Fruit fly (Drosophila melanogaster) whole organism, embryonic: ENCODE results near the gene RpLP1.

ENCODE experiments used
- Asciz ChIP-seq: fragments of 200-800 bp; sonication (Bioruptor generic); optimal IDR thresholded peaks from 2 replicates; lab custom pipeline; 2017; ENCODE audit warnings: missing biosample characterization, mild to moderate bottlenecking, missing genetic modification characterization, missing genetic modification reagents
- Atf6 ChIP-seq: fragments of 200-800 bp; sonication (Bioruptor generic); IDR thresholded peaks from 2 replicates; pipeline ENCODE4 v1.3.6; 2022; ENCODE audit warnings: missing biosample characterization, missing genetic modification characterization
- CG10274 ChIP-seq: fragments of 200-800 bp; sonication (Bioruptor generic); optimal IDR thresholded peaks from 3 replicates; lab custom pipeline; 2017; ENCODE audit warnings: missing biosample characterization, mild to moderate bottlenecking, missing genetic modification characterization
- CG12155 ChIP-seq: fragments of 200-800 bp; sonication (Bioruptor generic); optimal IDR thresholded peaks from 3 replicates; lab custom pipeline; 2016; ENCODE audit warnings: missing biosample characterization, missing genetic modification characterization
- CG12299 ChIP-seq: fragments of 200-800 bp; sonication (Bioruptor generic); optimal IDR thresholded peaks from 2 replicates; lab custom pipeline; 2018; ENCODE audit warnings: missing biosample characterization, mild to moderate bottlenecking, missing genetic modification characterization
- CG15601 ChIP-seq: fragments of 200-800 bp; sonication (Bioruptor generic); optimal IDR thresholded peaks from 3 replicates; lab custom pipeline; 2019; ENCODE audit warnings: missing biosample characterization, mild to moderate bottlenecking, missing genetic modification characterization, moderate library complexity
- CG1603 ChIP-seq: fragments of 200-800 bp; sonication (Bioruptor generic); optimal IDR thresholded peaks from 2 replicates; lab custom pipeline; 2019; ENCODE audit warnings: missing biosample characterization, mild to moderate bottlenecking, missing genetic modification characterization, moderate library complexity
- CG1647 ChIP-seq: fragments of 200-800 bp; sonication (Bioruptor generic); optimal IDR thresholded peaks from 3 replicates; lab custom pipeline; 2016; ENCODE audit warnings: missing biosample characterization, missing genetic modification characterization
- CG2202 ChIP-seq: fragments of 200-800 bp; sonication (Bioruptor generic); optimal IDR thresholded peaks from 2 replicates; lab custom pipeline; 2018; ENCODE audit warnings: missing biosample characterization, mild to moderate bottlenecking, missing genetic modification characterization
- CG2678 ChIP-seq: fragments of 200-800 bp; sonication (Bioruptor generic); optimal IDR thresholded peaks from 3 replicates; lab custom pipeline; 2019; ENCODE audit warnings: missing biosample characterization, mild to moderate bottlenecking, missing genetic modification characterization, moderate library complexity
- CG4730 ChIP-seq: fragments of 200-800 bp; sonication (Bioruptor generic); IDR thresholded peaks from 2 replicates; pipeline ENCODE4 v1.3.6; 2022; ENCODE audit warnings: missing biosample characterization, missing genetic modification characterization
- CG6654 ChIP-seq: fragments of 200-800 bp; sonication (Bioruptor generic); optimal IDR thresholded peaks from 2 replicates; lab custom pipeline; 2017; ENCODE audit warnings: missing biosample characterization, mild to moderate bottlenecking, missing genetic modification characterization
- CG6813 ChIP-seq: fragments of 200-800 bp; sonication (Bioruptor generic); optimal IDR thresholded peaks from 2 replicates; lab custom pipeline; 2017; ENCODE audit warnings: missing biosample characterization, missing genetic modification characterization, mild to moderate bottlenecking, moderate library complexity, missing genetic modification reagents
- CG8290 ChIP-seq, 3 experiments: fragments of 200-800 bp; sonication (Bioruptor generic); optimal IDR thresholded peaks; 2 replicates each; lab custom pipeline; 2016 to 2019; ENCODE audit warnings: missing biosample characterization in 3 of 3, missing genetic modification characterization in 3 of 3, mild to moderate bottlenecking in 2 of 3, moderate library complexity in 1 of 3
- CrebB ChIP-seq: fragments of 200-800 bp; sonication (Bioruptor generic); optimal IDR thresholded peaks from 3 replicates; lab custom pipeline; 2018; ENCODE audit warnings: missing biosample characterization, mild to moderate bottlenecking, missing genetic modification characterization
- Fer1 ChIP-seq: fragments of 200-800 bp; sonication (Bioruptor generic); optimal IDR thresholded peaks from 2 replicates; lab custom pipeline; 2017; ENCODE audit warnings: missing biosample characterization, mild to moderate bottlenecking, missing genetic modification characterization
- Fer2 ChIP-seq: fragments of 200-800 bp; sonication (Bioruptor generic); optimal IDR thresholded peaks from 2 replicates; lab custom pipeline; 2018; ENCODE audit warnings: missing biosample characterization, mild to moderate bottlenecking, missing genetic modification characterization, moderate library complexity
- Hmr ChIP-seq: fragments of 200-800 bp; sonication (Bioruptor generic); optimal IDR thresholded peaks from 3 replicates; lab custom pipeline; 2017; ENCODE audit warnings: mild to moderate bottlenecking, missing biosample characterization, missing genetic modification reagents, missing genetic modification characterization
- MBD-R2 ChIP-seq: fragments of 200-800 bp; sonication (Bioruptor generic); IDR thresholded peaks from 2 replicates; pipeline ENCODE4 v1.3.6; 2022; ENCODE audit warnings: missing biosample characterization, missing genetic modification characterization
- MTF-1 ChIP-seq: fragments of 200-800 bp; sonication (Bioruptor generic); optimal IDR thresholded peaks from 2 replicates; lab custom pipeline; 2018; ENCODE audit warnings: missing biosample characterization, mild to moderate bottlenecking, missing genetic modification characterization, borderline replicate concordance
- Med ChIP-seq: fragments of 200-800 bp; sonication (Bioruptor generic); peaks from one replicate; lab custom pipeline; 2016; ENCODE audit warnings: missing biosample characterization, missing genetic modification characterization, mild to moderate bottlenecking, inconsistent platforms, moderate library complexity
- Meics ChIP-seq: fragments of 200-800 bp; sonication (Bioruptor generic); optimal IDR thresholded peaks from 2 replicates; lab custom pipeline; 2017; ENCODE audit warnings: missing biosample characterization, mild to moderate bottlenecking, missing genetic modification characterization
- Mrtf ChIP-seq: fragments of 200-800 bp; sonication (Bioruptor generic); IDR thresholded peaks from 3 replicates; pipeline ENCODE4 v1.3.6; 2022; ENCODE audit warnings: missing biosample characterization, missing genetic modification characterization
- Myb ChIP-seq: fragments of 200-800 bp; sonication (Bioruptor generic); optimal IDR thresholded peaks from 2 replicates; lab custom pipeline; 2016; ENCODE audit warnings: missing biosample characterization, missing genetic modification characterization
- PHDP ChIP-seq: fragments of 200-800 bp; sonication (Bioruptor generic); optimal IDR thresholded peaks from 3 replicates; lab custom pipeline; 2018; ENCODE audit warnings: missing biosample characterization, mild to moderate bottlenecking, missing genetic modification characterization, moderate library complexity
- Rx ChIP-seq: fragments of 200-800 bp; sonication (Bioruptor generic); IDR thresholded peaks from 2 replicates; pipeline ENCODE4 v1.3.6; 2022; ENCODE audit warnings: missing biosample characterization, missing genetic modification characterization
- Six4 ChIP-seq: fragments of 200-800 bp; sonication (Bioruptor generic); optimal IDR thresholded peaks from 2 replicates; lab custom pipeline; 2016; ENCODE audit warnings: missing biosample characterization, missing genetic modification characterization
- Sox100B ChIP-seq: fragments of 200-800 bp; sonication (Bioruptor generic); optimal IDR thresholded peaks from 3 replicates; lab custom pipeline; 2018; ENCODE audit warnings: missing biosample characterization, mild to moderate bottlenecking, missing genetic modification characterization
- Trl ChIP-seq, 3 experiments: fragments of >200 bp in 2 of 3; fragments of 200-800 bp in 1 of 3; sonication (Bioruptor generic) in 1 of 3; optimal IDR thresholded peaks; 2 replicates in 1 of 3; 3 replicates in 2 of 3; lab custom pipeline; 2016 to 2017; ENCODE audit warnings: missing biosample characterization in 1 of 3, missing genetic modification characterization in 1 of 3
- az2 ChIP-seq: fragments of 200-800 bp; sonication (Bioruptor generic); optimal IDR thresholded peaks from 3 replicates; lab custom pipeline; 2016; ENCODE audit warnings: missing biosample characterization, missing genetic modification characterization
- bsh ChIP-seq, 2 experiments: fragments of 200-800 bp; sonication (Bioruptor generic); optimal IDR thresholded peaks; 2 replicates each; lab custom pipeline; 2017 to 2018; ENCODE audit warnings: mild to moderate bottlenecking in 2 of 2, missing biosample characterization in 2 of 2, missing genetic modification characterization in 2 of 2, moderate library complexity in 1 of 2
- cad ChIP-seq: fragments of >200 bp; optimal IDR thresholded peaks from 2 replicates; lab custom pipeline; 2017; ENCODE audit warnings: missing biosample characterization, missing genetic modification characterization
- caup ChIP-seq: fragments of 200-800 bp; sonication (Bioruptor generic); optimal IDR thresholded peaks from 3 replicates; lab custom pipeline; 2017; ENCODE audit warnings: missing biosample characterization, mild to moderate bottlenecking, missing genetic modification characterization, moderate library complexity; ENCODE audit not compliant: severe bottlenecking
- chn ChIP-seq: fragments of 200-800 bp; sonication (Bioruptor generic); optimal IDR thresholded peaks from 2 replicates; lab custom pipeline; 2016; ENCODE audit warnings: missing biosample characterization, missing genetic modification characterization
- ewg ChIP-seq: fragments of 200-800 bp; sonication (Bioruptor generic); optimal IDR thresholded peaks from 3 replicates; lab custom pipeline; 2017; ENCODE audit warnings: mild to moderate bottlenecking, missing biosample characterization, missing genetic modification reagents, missing genetic modification characterization
- fu2 ChIP-seq: fragments of 200-800 bp; sonication (Bioruptor generic); optimal IDR thresholded peaks from 2 replicates; lab custom pipeline; 2016; ENCODE audit warnings: missing biosample characterization, missing genetic modification characterization
- ind ChIP-seq: fragments of 200-800 bp; sonication (Bioruptor generic); optimal IDR thresholded peaks from 3 replicates; lab custom pipeline; 2016; ENCODE audit warnings: missing biosample characterization, missing genetic modification characterization
- insv ChIP-seq, 2 experiments: fragments of 200-800 bp; sonication (Bioruptor generic); optimal IDR thresholded peaks; 3 replicates each; lab custom pipeline; 2016 to 2018; ENCODE audit warnings: missing biosample characterization in 2 of 2, missing genetic modification characterization in 2 of 2
- jing ChIP-seq: fragments of 200-800 bp; sonication (Bioruptor generic); optimal IDR thresholded peaks from 2 replicates; lab custom pipeline; 2018; ENCODE audit warnings: missing biosample characterization, mild to moderate bottlenecking, missing genetic modification characterization
- mam ChIP-seq: fragments of 200-800 bp; sonication (Bioruptor generic); optimal IDR thresholded peaks from 3 replicates; lab custom pipeline; 2016; ENCODE audit warnings: missing biosample characterization, missing genetic modification characterization
- nmo ChIP-seq: fragments of 200-800 bp; sonication (Bioruptor generic); optimal IDR thresholded peaks from 2 replicates; lab custom pipeline; 2018; ENCODE audit warnings: missing biosample characterization, mild to moderate bottlenecking, missing genetic modification characterization, moderate library complexity
- pnt ChIP-seq: fragments of 200-800 bp; sonication (Bioruptor generic); optimal IDR thresholded peaks from 3 replicates; lab custom pipeline; 2016; ENCODE audit warnings: missing biosample characterization, missing genetic modification characterization
- pros ChIP-seq: fragments of 200-800 bp; sonication (Bioruptor generic); optimal IDR thresholded peaks from 3 replicates; lab custom pipeline; 2019; ENCODE audit warnings: missing biosample characterization, mild to moderate bottlenecking, missing genetic modification characterization, moderate library complexity
- ssp ChIP-seq: fragments of 200-800 bp; sonication (Bioruptor generic); IDR thresholded peaks from 2 replicates; pipeline ENCODE4 v1.3.6; 2022; ENCODE audit warnings: missing biosample characterization, missing genetic modification characterization
- sug ChIP-seq: fragments of 200-800 bp; optimal IDR thresholded peaks from 2 replicates; lab custom pipeline; 2019; ENCODE audit warnings: missing biosample characterization, mild to moderate bottlenecking, missing genetic modification characterization, moderate library complexity
- trem ChIP-seq: fragments of 200-800 bp; optimal IDR thresholded peaks from 3 replicates; lab custom pipeline; 2019; ENCODE audit warnings: missing biosample characterization, mild to moderate bottlenecking, missing genetic modification characterization, moderate library complexity

The RpLP1 gene

DNA sequence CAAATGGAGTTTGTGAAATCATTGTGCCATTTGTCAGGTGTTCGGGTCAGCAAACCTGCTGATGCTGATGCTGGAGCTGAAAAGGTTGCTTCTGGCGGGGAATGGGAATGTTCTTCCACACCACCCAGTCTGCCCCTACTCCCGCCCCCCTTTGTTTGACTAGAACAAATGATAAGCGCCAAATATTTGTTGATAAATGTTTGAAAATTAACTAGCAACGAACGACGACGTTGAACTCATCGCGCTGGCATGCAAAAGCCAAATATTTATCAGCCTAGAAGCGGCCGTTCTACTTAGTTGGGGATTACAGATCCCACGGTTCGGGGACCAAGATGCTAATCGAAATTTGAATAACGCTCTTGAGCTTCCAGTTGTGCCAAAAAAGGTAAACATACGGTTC, 5.7 kb downstream of the RpLP1 start (continued):
- TF ChIP-seq CG10274 (peak; percentile 9), Myb (GFP tag; lab: Kevin White, UChicago) (peak; percentile 0), CrebB (tag; lab: Kevin White, UChicago) (peak; percentile 0), trem (tag; lab: Kevin White, UChicago) (no peak), Hmr (GFP tag; lab: Kevin White, UChicago) (peak; percentile 52), MBD-R2 (GFP tag; lab: Robert Waterston, UW) (no peak), Asciz (peak; percentile 44), PHDP (peak; percentile 46), nmo (GFP tag; lab: Kevin White, UChicago) (no peak), Fer1 (peak; percentile 21), Med (GFP tag; lab: Kevin White, UChicago) (peak; percentile 76), CG15601 (tag; lab: Kevin White, UChicago) (peak; percentile 12), CG6813 (GFP tag; lab: Kevin White, UChicago) (peak; percentile 56), Rx (GFP tag; lab: Robert Waterston, UW) (no peak), CG2202 (tag; lab: Kevin White, UChicago) (peak; percentile 3), bsh (GFP tag; optimal IDR thresholded peaks at IDR 0.05; lab: Kevin White, UChicago) (peak in 1 of 2 experiments; percentile 29), CG4730 (GFP tag; lab: Robert Waterston, UW) (no peak), CG2678 (tag; lab: Kevin White, UChicago) (peak; percentile 43), MTF-1 (peak; percentile 19), Sox100B (GFP tag; lab: Kevin White, UChicago) (no peak), sug (tag; lab: Kevin White, UChicago) (no peak), az2 (GFP tag; lab: Kevin White, UChicago) (no peak), CG1603 (tag; lab: Kevin White, UChicago) (peak; percentile 43), CG8290 (GFP tag; optimal IDR thresholded peaks at IDR 0.05; lab: Kevin White, UChicago) (no peak), CG8290 (tag; optimal IDR thresholded peaks at IDR 0.05; lab: Kevin White, UChicago) (peak in 1 of 2 experiments; percentile 62), caup (GFP tag; lab: Kevin White, UChicago) (peak; percentile 15), Meics (GFP tag; lab: Kevin White, UChicago) (peak; percentile 19), Atf6 (GFP tag; lab: Robert Waterston, UW) (0 out of 2 replicates have a peak, but pooled peaks have one; percentile 18)

DNA sequence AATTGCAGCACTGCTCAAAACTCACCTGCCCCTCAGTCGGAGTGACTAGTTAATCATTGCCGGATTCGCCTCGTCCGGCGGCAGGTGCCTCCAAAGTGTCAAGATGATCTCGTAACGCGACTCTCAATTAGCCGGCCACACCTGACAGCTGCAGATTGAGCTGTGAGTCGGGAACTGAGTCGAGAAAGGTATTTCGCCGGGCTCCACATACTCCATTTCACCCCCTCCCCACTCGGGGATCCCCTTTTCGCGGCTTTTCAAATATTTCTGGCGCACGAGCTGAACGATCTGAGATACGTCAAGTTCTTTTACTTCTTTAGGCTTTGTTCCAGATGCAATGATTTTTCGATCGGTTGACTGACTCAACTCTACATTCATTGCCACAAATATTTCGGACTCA, 6.7 kb downstream of the RpLP1 start:
- no peak for TF ChIP-seq jing
- no peak for TF ChIP-seq ind (GFP tag; lab: Kevin White, UChicago)
- peak; percentile 17 for TF ChIP-seq Med (GFP tag; lab: Kevin White, UChicago)
- no peak for TF ChIP-seq insv (GFP tag; optimal IDR thresholded peaks at IDR 0.05; lab: Kevin White, UChicago)
- TF ChIP-seq Trl (optimal IDR thresholded peaks at IDR 0.05; lab: Kevin White, UChicago) = no peak
- TF ChIP-seq Trl (GFP tag; optimal IDR thresholded peaks at IDR 0.05; lab: Kevin White, UChicago) = no peak
- TF ChIP-seq, all 482 proteins: peak for 1

DNA sequence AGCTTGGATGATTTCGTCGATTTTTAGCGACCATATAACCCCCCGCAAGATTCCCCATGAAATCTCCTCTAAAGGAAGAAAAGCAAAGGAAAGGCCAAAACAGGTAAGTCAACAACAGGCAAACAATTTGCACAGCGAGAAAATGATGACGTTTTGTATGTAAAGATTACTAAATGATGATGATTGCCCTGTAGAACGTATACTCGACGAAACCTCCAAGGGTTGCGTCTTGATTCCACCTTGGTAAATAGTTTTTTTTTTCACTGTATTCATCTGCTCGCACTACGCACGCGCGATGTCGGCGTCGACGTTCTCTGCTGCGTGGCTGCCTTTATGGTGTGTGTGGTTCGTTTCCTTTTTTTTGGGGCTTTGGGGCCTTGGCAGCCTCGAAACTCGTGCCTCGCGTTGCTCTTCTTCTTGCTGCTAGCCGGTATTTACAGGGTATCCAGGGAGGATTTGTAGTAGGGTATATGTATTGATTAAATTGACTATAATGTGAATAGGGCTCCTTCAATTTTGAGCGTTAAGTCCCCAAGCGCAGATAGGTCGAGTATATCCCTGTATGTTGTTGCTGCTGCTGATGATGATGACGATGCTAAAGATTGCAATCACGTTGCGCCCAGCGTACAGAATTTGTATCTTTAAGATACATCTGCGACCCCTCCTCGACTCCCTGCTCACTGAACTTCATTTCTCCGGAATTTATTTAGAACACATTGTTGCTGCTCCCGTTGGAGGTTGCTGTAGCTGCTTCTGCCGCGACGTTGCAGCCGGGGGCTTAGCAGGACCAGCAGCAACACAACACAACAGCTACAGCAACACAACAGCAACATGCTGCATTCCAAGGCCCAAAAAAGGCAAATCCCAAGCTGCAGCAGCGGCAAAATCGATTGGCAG, 7.8 kb downstream of the RpLP1 start:
- TF ChIP-seq Mrtf (no peak), CG1647 (no peak), mam (no peak), CG12155 (GFP tag; lab: Kevin White, UChicago) (no peak), chn (GFP tag; lab: Kevin White, UChicago) (no peak), CG6654 (GFP tag; lab: Kevin White, UChicago) (no peak), Six4 (no peak), fu2 (no peak), CG12299 (tag; lab: Kevin White, UChicago) (no peak), ssp (no peak), pnt (no peak), cad (no peak), pros (GFP tag; lab: Kevin White, UChicago) (no peak), Fer2 (tag; lab: Kevin White, UChicago) (no peak), ewg (GFP tag; lab: Kevin White, UChicago) (peak; percentile 20)
